Fruit fly (Drosophila melanogaster): ENCODE data around the gene CG17919.
A peak's percentile ranks its signal among the peaks of the same experiment; 100 is the strongest.

CG17919 gene

DNA sequence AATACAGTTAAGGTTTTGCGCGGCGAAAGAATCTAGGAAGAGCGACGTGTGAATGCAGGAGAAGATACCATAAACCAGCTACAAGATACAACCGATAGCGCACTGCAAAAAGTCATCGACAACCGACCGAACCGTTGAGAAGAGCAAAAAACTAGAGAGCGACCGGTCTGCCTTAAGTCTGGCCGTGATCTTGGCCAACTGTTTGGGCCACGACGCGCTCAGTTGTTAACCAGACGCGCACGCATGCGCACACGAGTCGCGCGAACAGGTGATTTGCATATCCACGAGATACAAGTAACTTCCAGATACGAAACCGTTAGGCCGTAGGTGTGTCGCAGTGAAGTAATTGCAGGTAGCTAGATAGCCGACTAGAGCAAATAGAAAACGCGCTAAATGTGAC is 28.8 kb upstream of the CG17919 start:
- TF ChIP-seq CG7786 (GFP tag; optimal IDR thresholded peaks at IDR 0.05) (no peak), abd-A (tag; optimal IDR thresholded peaks at IDR 0.05) (no peak), tll (GFP tag; optimal IDR thresholded peaks at IDR 0.05) (peak in 1 of 2 experiments; percentile 22), Fer3 (tag; optimal IDR thresholded peaks at IDR 0.05) (no peak), zfh1 (GFP tag; IDR thresholded peaks at IDR 0.05) (no peak), al (GFP tag; IDR thresholded peaks at IDR 0.05) (no peak), vvl (GFP tag; IDR thresholded peaks at IDR 0.05) (peak; percentile 68), chinmo (GFP tag; IDR thresholded peaks at IDR 0.05; ENCODE audit: partially characterized antibody) (0 out of 4 replicates have a peak, but pooled peaks have one; percentile 28), kni (GFP tag; optimal IDR thresholded peaks at IDR 0.05) (peak; percentile 5), CG31224 (GFP tag; IDR thresholded peaks at IDR 0.05) (no peak), CG18476 (GFP tag; optimal IDR thresholded peaks at IDR 0.05) (no peak), C15 (GFP tag; IDR thresholded peaks at IDR 0.05) (no peak), Hr39 (optimal IDR thresholded peaks at IDR 0.05) (peak; percentile 98), Trl (optimal IDR thresholded peaks at IDR 0.05) (peak; percentile 13 to 14), Trl (GFP tag; optimal IDR thresholded peaks at IDR 0.05) (no peak), ci (GFP tag; IDR thresholded peaks at IDR 0.05) (peak; percentile 52; the same call in 2 of the 3 replicates), CG11398 (GFP tag; optimal IDR thresholded peaks at IDR 0.05) (no peak), Blimp-1 (GFP tag; optimal IDR thresholded peaks at IDR 0.05) (peak; percentile 42), cwo (GFP tag; optimal IDR thresholded peaks at IDR 0.05) (peak; percentile 8), CG6254 (GFP tag; optimal IDR thresholded peaks at IDR 0.05) (no peak), Dref (GFP tag; IDR thresholded peaks at IDR 0.05) (0 out of 2 replicates have a peak, but pooled peaks have one; percentile 24), pan (optimal IDR thresholded peaks at IDR 0.05) (no peak), pan (GFP tag; optimal IDR thresholded peaks at IDR 0.05 in 1 of 2, IDR thresholded peaks at IDR 0.05 in 1 of 2) (peak in 1 of 2 experiments; percentile 31)

DNA sequence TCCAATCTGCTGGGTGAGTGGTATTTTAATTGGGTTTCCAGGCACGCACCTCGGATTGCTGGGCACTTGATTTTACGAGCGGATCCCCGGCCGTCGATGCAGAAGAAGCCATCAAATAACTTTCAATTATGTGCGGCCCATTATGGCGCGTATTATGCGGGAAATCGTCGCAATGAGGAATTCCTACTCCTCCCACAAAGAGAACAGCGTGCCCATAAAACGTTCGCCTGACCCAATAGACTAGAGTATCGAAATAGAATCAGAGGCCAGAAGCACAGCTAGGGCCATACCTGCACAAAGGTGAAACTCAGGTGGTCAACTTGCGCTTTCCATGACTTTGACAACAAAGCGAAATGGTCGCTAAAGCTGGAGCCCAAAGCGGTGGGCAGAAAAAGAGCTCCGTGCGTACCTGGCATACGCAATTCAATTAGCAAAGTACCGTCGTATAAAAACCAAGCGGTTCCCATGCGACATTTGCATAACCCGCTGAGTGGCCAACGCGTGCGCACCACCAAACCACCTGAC is 14.0 kb upstream of the CG17919 start, which contains the start of gene Osi18:
Osi18 (plus strand) TSS at position 475 of the 525 bp plus-strand sequence.
- no peak for TF ChIP-seq CG6791 (GFP tag; IDR thresholded peaks at IDR 0.05; ENCODE audit: partially characterized antibody)
- peak; percentile 69 for TF ChIP-seq Blimp-1 (GFP tag; optimal IDR thresholded peaks at IDR 0.05)
- TF ChIP-seq kni (GFP tag; optimal IDR thresholded peaks at IDR 0.05) = peak; percentile 71
- TF ChIP-seq Hr78 (GFP tag; optimal IDR thresholded peaks at IDR 0.05) = peak in 1 of 2 experiments; percentile 38
- no peak for TF ChIP-seq CG8924 (tag; optimal IDR thresholded peaks at IDR 0.05)
- TF ChIP-seq Mad (GFP tag; optimal IDR thresholded peaks at IDR 0.05) = no peak
- no peak for TF ChIP-seq CG16815 (GFP tag; optimal IDR thresholded peaks at IDR 0.05)
- TF ChIP-seq lab (GFP tag; optimal IDR thresholded peaks at IDR 0.05) = no peak
- TF ChIP-seq abd-A (tag; optimal IDR thresholded peaks at IDR 0.05) = no peak
- no peak for TF ChIP-seq disco-r (GFP tag; optimal IDR thresholded peaks at IDR 0.05)
- peak; percentile 48 for TF ChIP-seq Med (GFP tag)
- TF ChIP-seq vvl (GFP tag; IDR thresholded peaks at IDR 0.05) = 0 out of 2 replicates have a peak, but pooled peaks have one; percentile 13
- no peak for TF ChIP-seq CG11085 (GFP tag; IDR thresholded peaks at IDR 0.05)
- no peak for TF ChIP-seq br (optimal IDR thresholded peaks at IDR 0.05)

DNA sequence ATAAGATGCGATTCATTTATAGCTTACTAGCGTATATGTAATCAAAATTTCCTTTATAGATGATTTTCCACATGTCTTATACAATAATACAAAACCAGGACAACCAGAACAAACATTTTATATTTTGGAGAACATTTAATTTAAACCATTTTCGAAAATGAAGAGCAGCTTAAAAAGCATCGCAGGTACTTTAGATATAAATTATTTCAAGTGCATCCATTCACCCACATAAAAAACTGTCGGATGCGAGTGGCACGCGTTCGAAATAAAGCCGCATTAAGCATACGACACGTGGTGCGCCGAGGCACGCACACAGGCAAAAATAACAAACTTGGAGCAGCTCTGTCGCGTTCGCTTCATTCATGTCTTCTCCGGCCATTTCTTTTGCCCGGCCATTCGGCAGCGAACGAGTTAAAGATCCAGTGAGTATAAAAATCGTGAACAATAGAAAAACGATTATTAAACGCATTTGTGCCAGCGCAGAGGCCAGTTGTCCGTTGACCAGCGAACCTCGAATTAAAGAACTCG is 8.9 kb upstream of the CG17919 start, which contains the start of gene Osi19:
Osi19 (plus strand) TSS at position 457 of the 528 bp plus-strand sequence.
- TF ChIP-seq stwl (tag; optimal IDR thresholded peaks at IDR 0.05) (no peak), CG42726 (GFP tag; IDR thresholded peaks at IDR 0.05; ENCODE audit: partially characterized antibody) (no peak), CG12299 (tag; optimal IDR thresholded peaks at IDR 0.05) (no peak), zfh1 (GFP tag; IDR thresholded peaks at IDR 0.05) (0 out of 3 replicates have a peak, but pooled peaks have one; percentile 39), sens (GFP tag) (peak; percentile 86), ems (GFP tag; optimal IDR thresholded peaks at IDR 0.05) (no peak), CG2199 (GFP tag; IDR thresholded peaks at IDR 0.05) (0 out of 3 replicates have a peak, but pooled peaks have one; percentile 15), klu (GFP tag; IDR thresholded peaks at IDR 0.05) (no peak), CG7372 (GFP tag; IDR thresholded peaks at IDR 0.05) (peak; percentile 61), CG9215 (GFP tag; IDR thresholded peaks at IDR 0.05) (no peak), vvl (GFP tag; IDR thresholded peaks at IDR 0.05) (0 out of 2 replicates have a peak, but pooled peaks have one; percentile 20), CG13894 (tag; optimal IDR thresholded peaks at IDR 0.05) (no peak), oc (tag; optimal IDR thresholded peaks at IDR 0.05) (peak; percentile 32), caup (GFP tag; optimal IDR thresholded peaks at IDR 0.05; ENCODE audit: severe bottlenecking) (no peak), CG5245 (GFP tag; optimal IDR thresholded peaks at IDR 0.05) (no peak), ara (GFP tag; IDR thresholded peaks at IDR 0.05) (no peak), Hmr (GFP tag; optimal IDR thresholded peaks at IDR 0.05) (no peak), Med (GFP tag) (peak; percentile 42)

Measured in whole organism, embryonic.